Fruit fly (Drosophila melanogaster) whole organism, embryonic: ENCODE results near the gene Syx1A.
A peak's percentile ranks its signal among the peaks of the same experiment; 100 is the strongest.

Source experiments
- Awh ChIP-seq: fragments of 200-800 bp; sonication (Bioruptor generic); IDR thresholded peaks from 2 replicates; pipeline ENCODE4, ENCODE4 v1.3.6; 2022; ENCODE audit warnings: missing biosample characterization, missing genetic modification characterization
- B-H2 ChIP-seq: fragments of 200-800 bp; sonication (Bioruptor generic); optimal IDR thresholded peaks from 2 replicates; lab custom pipeline; 2018; ENCODE audit warnings: missing biosample characterization, mild to moderate bottlenecking, missing genetic modification characterization
- BEAF-32 ChIP-seq: fragments of 200-800 bp; sonication (Bioruptor generic); optimal IDR thresholded peaks from 3 replicates; lab custom pipeline; 2017; ENCODE audit warnings: missing biosample characterization, missing genetic modification characterization, mild to moderate bottlenecking, moderate library complexity, missing genetic modification reagents
- Bdp1 ChIP-seq: fragments of 200-800 bp; sonication (Bioruptor generic); optimal IDR thresholded peaks from 3 replicates; lab custom pipeline; 2016; ENCODE audit warnings: missing biosample characterization, missing genetic modification characterization
- CG10543 ChIP-seq: fragments of 200-800 bp; sonication (Bioruptor generic); optimal IDR thresholded peaks from 3 replicates; lab custom pipeline; 2017; ENCODE audit warnings: missing biosample characterization, mild to moderate bottlenecking, missing genetic modification characterization, moderate library complexity
- CG11504 ChIP-seq: fragments of 200-800 bp; sonication (Bioruptor generic); optimal IDR thresholded peaks from 3 replicates; lab custom pipeline; 2019; ENCODE audit warnings: missing biosample characterization, mild to moderate bottlenecking, missing genetic modification characterization, moderate library complexity
- CG11560 ChIP-seq: fragments of 200-800 bp; sonication (Bioruptor generic); IDR thresholded peaks from 3 replicates; pipeline ENCODE4 v1.3.6; 2022; ENCODE audit warnings: missing biosample characterization, missing genetic modification characterization
- CG12236 ChIP-seq: fragments of 200-800 bp; sonication (Bioruptor generic); optimal IDR thresholded peaks from 2 replicates; lab custom pipeline; 2016; ENCODE audit warnings: missing biosample characterization, missing genetic modification characterization
- CG1647 ChIP-seq: fragments of 200-800 bp; sonication (Bioruptor generic); optimal IDR thresholded peaks from 3 replicates; lab custom pipeline; 2016; ENCODE audit warnings: missing biosample characterization, missing genetic modification characterization
- CG17328 ChIP-seq: fragments of 200-800 bp; sonication (Bioruptor generic); IDR thresholded peaks from 2 replicates; pipeline ENCODE4 v1.3.6; 2022; ENCODE audit warnings: missing biosample characterization, missing genetic modification characterization
- CG2202 ChIP-seq: fragments of 200-800 bp; sonication (Bioruptor generic); optimal IDR thresholded peaks from 2 replicates; lab custom pipeline; 2018; ENCODE audit warnings: missing biosample characterization, mild to moderate bottlenecking, missing genetic modification characterization
- CG3163 ChIP-seq: fragments of 200-800 bp; sonication (Bioruptor generic); optimal IDR thresholded peaks from 3 replicates; lab custom pipeline; 2016; ENCODE audit warnings: missing biosample characterization, missing genetic modification characterization
- CG32772 ChIP-seq: fragments of 200-800 bp; sonication (Bioruptor generic); IDR thresholded peaks from 2 replicates; pipeline ENCODE4 v1.3.6; 2022; ENCODE audit warnings: missing biosample characterization, missing genetic modification characterization
- CG6765 ChIP-seq: fragments of 200-800 bp; sonication (Bioruptor generic); optimal IDR thresholded peaks from 3 replicates; lab custom pipeline; 2017; ENCODE audit warnings: missing biosample characterization, mild to moderate bottlenecking, missing genetic modification characterization
- CG8281 ChIP-seq: fragments of 200-800 bp; sonication (Bioruptor generic); optimal IDR thresholded peaks from 2 replicates; lab custom pipeline; 2018; ENCODE audit warnings: missing biosample characterization, mild to moderate bottlenecking, missing genetic modification characterization, moderate library complexity
- CG8944 ChIP-seq: fragments of 200-800 bp; sonication (Bioruptor generic); optimal IDR thresholded peaks from 3 replicates; lab custom pipeline; 2016; ENCODE audit warnings: missing biosample characterization, missing genetic modification characterization
- CG9609 ChIP-seq: fragments of 200-800 bp; sonication (Bioruptor generic); optimal IDR thresholded peaks from 3 replicates; lab custom pipeline; 2016; ENCODE audit warnings: missing biosample characterization, missing genetic modification characterization
- D ChIP-seq, 2 experiments: fragments of 200-800 bp in 1 of 2; fragments of >200 bp in 1 of 2; sonication (Bioruptor generic) in 1 of 2; optimal IDR thresholded peaks; 2 replicates in 1 of 2; 3 replicates in 1 of 2; lab custom pipeline; 2017; ENCODE audit warnings: mild to moderate bottlenecking in 1 of 2, missing biosample characterization in 1 of 2, missing genetic modification characterization in 1 of 2, missing genetic modification reagents in 1 of 2
- Elba2 ChIP-seq: fragments of 200-800 bp; sonication (Bioruptor generic); optimal IDR thresholded peaks from 3 replicates; lab custom pipeline; 2016; ENCODE audit warnings: missing biosample characterization, missing genetic modification characterization
- Gsc ChIP-seq: fragments of 200-800 bp; sonication (Bioruptor generic); IDR thresholded peaks from 2 replicates; pipeline ENCODE4 v1.3.6; 2022; ENCODE audit warnings: missing biosample characterization, missing genetic modification characterization
- Gug ChIP-seq: fragments of 200-800 bp; sonication (Bioruptor generic); IDR thresholded peaks from 4 replicates; pipeline ENCODE4 v1.3.6; 2022; ENCODE audit warnings: missing biosample characterization, missing genetic modification characterization
- H15 ChIP-seq: fragments of 200-800 bp; sonication (Bioruptor generic); IDR thresholded peaks from 3 replicates; pipeline ENCODE4 v1.3.6; 2022; ENCODE audit warnings: missing biosample characterization, missing genetic modification characterization
- Hr3 ChIP-seq: fragments of 200-800 bp; sonication (Bioruptor generic); optimal IDR thresholded peaks from 3 replicates; lab custom pipeline; 2016; ENCODE audit warnings: missing biosample characterization, missing genetic modification characterization
- Mad ChIP-seq: fragments of 200-800 bp; sonication (Bioruptor generic); optimal IDR thresholded peaks from 2 replicates; lab custom pipeline; 2016; ENCODE audit warnings: missing biosample characterization, missing genetic modification characterization
- Myb ChIP-seq: fragments of 200-800 bp; sonication (Bioruptor generic); optimal IDR thresholded peaks from 2 replicates; lab custom pipeline; 2016; ENCODE audit warnings: missing biosample characterization, missing genetic modification characterization
- Ravus ChIP-seq: fragments of 200-800 bp; sonication (Bioruptor generic); IDR thresholded peaks from 2 replicates; pipeline ENCODE4 v1.3.6; 2022; ENCODE audit warnings: missing biosample characterization, missing genetic modification characterization
- Sox100B ChIP-seq: fragments of 200-800 bp; sonication (Bioruptor generic); optimal IDR thresholded peaks from 3 replicates; lab custom pipeline; 2018; ENCODE audit warnings: missing biosample characterization, mild to moderate bottlenecking, missing genetic modification characterization
- amos ChIP-seq: fragments of 200-800 bp; sonication (Bioruptor generic); IDR thresholded peaks from 2 replicates; pipeline ENCODE4 v1.3.6; 2022; ENCODE audit warnings: missing biosample characterization, missing genetic modification characterization; ENCODE audit not compliant: partially characterized antibody
- caup ChIP-seq: fragments of 200-800 bp; sonication (Bioruptor generic); optimal IDR thresholded peaks from 3 replicates; lab custom pipeline; 2017; ENCODE audit warnings: missing biosample characterization, mild to moderate bottlenecking, missing genetic modification characterization, moderate library complexity; ENCODE audit not compliant: severe bottlenecking
- chinmo ChIP-seq: fragments of 200-800 bp; sonication (Bioruptor generic); IDR thresholded peaks from 4 replicates; pipeline ENCODE4 v1.3.6; 2022; ENCODE audit warnings: missing biosample characterization, missing genetic modification characterization; ENCODE audit not compliant: partially characterized antibody
- cwo ChIP-seq: fragments of 200-800 bp; sonication (Bioruptor generic); optimal IDR thresholded peaks from 3 replicates; lab custom pipeline; 2017; ENCODE audit warnings: missing biosample characterization, missing genetic modification characterization, mild to moderate bottlenecking, moderate library complexity, missing genetic modification reagents
- dan ChIP-seq: fragments of 200-800 bp; sonication (Bioruptor generic); IDR thresholded peaks from 2 replicates; pipeline ENCODE4 v1.3.6; 2022; ENCODE audit warnings: missing biosample characterization, missing genetic modification characterization
- dmrt11E ChIP-seq: fragments of 200-800 bp; sonication (Bioruptor generic); optimal IDR thresholded peaks from 3 replicates; lab custom pipeline; 2018; ENCODE audit warnings: missing biosample characterization, mild to moderate bottlenecking, missing genetic modification characterization, moderate library complexity
- fd102C ChIP-seq: fragments of 200-800 bp; sonication (Bioruptor generic); optimal IDR thresholded peaks from 2 replicates; lab custom pipeline; 2018; ENCODE audit warnings: missing biosample characterization, mild to moderate bottlenecking, missing genetic modification characterization, moderate library complexity
- fd96Cb ChIP-seq: fragments of 200-800 bp; sonication (Bioruptor generic); optimal IDR thresholded peaks from 2 replicates; lab custom pipeline; 2018; ENCODE audit warnings: missing biosample characterization, mild to moderate bottlenecking, missing genetic modification characterization, moderate library complexity
- gem ChIP-seq: fragments of 200-800 bp; sonication (Bioruptor generic); optimal IDR thresholded peaks from 2 replicates; lab custom pipeline; 2019; ENCODE audit warnings: missing biosample characterization, mild to moderate bottlenecking, missing genetic modification characterization, moderate library complexity
- gsb-n ChIP-seq: fragments of 200-800 bp; sonication (Bioruptor generic); optimal IDR thresholded peaks from 3 replicates; lab custom pipeline; 2018; ENCODE audit warnings: missing biosample characterization, mild to moderate bottlenecking, missing genetic modification characterization
- lola ChIP-seq, 3 experiments: fragments of >200 bp in 2 of 3; fragments of 200-800 bp in 1 of 3; sonication (Bioruptor generic) in 1 of 3; optimal IDR thresholded peaks; 2 replicates each; lab custom pipeline; 2017 to 2019; ENCODE audit warnings: missing biosample characterization in 3 of 3, missing genetic modification characterization in 3 of 3, mild to moderate bottlenecking in 1 of 3, moderate library complexity in 1 of 3
- maf-S ChIP-seq: fragments of 200-800 bp; sonication (Bioruptor generic); optimal IDR thresholded peaks from 2 replicates; lab custom pipeline; 2016; ENCODE audit warnings: missing biosample characterization, missing genetic modification characterization
- mld ChIP-seq: fragments of 200-800 bp; sonication (Bioruptor generic); IDR thresholded peaks from 3 replicates; pipeline ENCODE4 v1.3.6; 2022; ENCODE audit warnings: missing biosample characterization, missing genetic modification characterization; ENCODE audit not compliant: partially characterized antibody
- nerfin-1 ChIP-seq: fragments of 200-800 bp; sonication (Bioruptor generic); optimal IDR thresholded peaks from 3 replicates; lab custom pipeline; 2019; ENCODE audit warnings: missing biosample characterization, mild to moderate bottlenecking, missing genetic modification characterization, moderate library complexity
- oc ChIP-seq: fragments of 200-800 bp; sonication (Bioruptor generic); optimal IDR thresholded peaks from 2 replicates; lab custom pipeline; 2018; ENCODE audit warnings: missing biosample characterization, mild to moderate bottlenecking, missing genetic modification characterization, moderate library complexity
- ro ChIP-seq: fragments of 200-800 bp; sonication (Bioruptor generic); IDR thresholded peaks from 2 replicates; pipeline ENCODE4 v1.3.6; 2022; ENCODE audit warnings: missing biosample characterization, missing genetic modification characterization
- sqz ChIP-seq: fragments of 200-800 bp; sonication (Bioruptor generic); optimal IDR thresholded peaks from 3 replicates; lab custom pipeline; 2018; ENCODE audit warnings: missing biosample characterization, mild to moderate bottlenecking, missing genetic modification characterization
- unc-4 ChIP-seq: fragments of 200-800 bp; sonication (Bioruptor generic); IDR thresholded peaks from 2 replicates; pipeline ENCODE4 v1.3.6; 2022; ENCODE audit warnings: missing biosample characterization, missing genetic modification characterization; ENCODE audit not compliant: partially characterized antibody
- unpg ChIP-seq: fragments of 200-800 bp; sonication (Bioruptor generic); optimal IDR thresholded peaks from 3 replicates; lab custom pipeline; 2018; ENCODE audit warnings: missing biosample characterization, mild to moderate bottlenecking, missing genetic modification characterization, moderate library complexity

Gene Syx1A

dm6 chr3R:24151924-24152809 lies 46.6 kb upstream of the Syx1A start, which contains the start of the genes p38a and CG6178 (continued):
- TF ChIP-seq caup, result peak; percentile 96
- peak; percentile 92 for TF ChIP-seq Ravus (GFP tag; lab: Robert Waterston, UW)
- peak; percentile 36 for TF ChIP-seq CG8944
- peak; percentile 96 for TF ChIP-seq CG10543 (GFP tag; lab: Kevin White, UChicago)
- TF ChIP-seq CG2202, result peak; percentile 88
- TF ChIP-seq Elba2 (GFP tag; lab: Kevin White, UChicago), result peak; percentile 89
- TF ChIP-seq D (optimal IDR thresholded peaks at IDR 0.05; lab: Kevin White, UChicago), result no peak
- TF ChIP-seq D (GFP tag; optimal IDR thresholded peaks at IDR 0.05; lab: Kevin White, UChicago), result peak; percentile 95
- peak; percentile 99 for TF ChIP-seq gem
- TF ChIP-seq sqz (GFP tag; lab: Kevin White, UChicago), result peak; percentile 91
- TF ChIP-seq CG11504 (tag; lab: Kevin White, UChicago), result peak; percentile 98
- no peak for TF ChIP-seq unc-4
- peak; percentile 24 for TF ChIP-seq CG1647 (GFP tag; lab: Kevin White, UChicago)
- peak; percentile 33 for TF ChIP-seq Bdp1 (GFP tag; lab: Kevin White, UChicago)
- TF ChIP-seq Sox100B, result peak; percentile 99
- no peak; the same call in 1 of the 2 replicates for TF ChIP-seq Gsc (GFP tag; lab: Robert Waterston, UW)
- peak; percentile 96 for TF ChIP-seq cwo (GFP tag; lab: Kevin White, UChicago)
- peak; percentile 95 for TF ChIP-seq oc (tag; lab: Kevin White, UChicago)
- peak; percentile 98 for TF ChIP-seq fd96Cb (tag; lab: Kevin White, UChicago)
- TF ChIP-seq maf-S (GFP tag; lab: Kevin White, UChicago), result peak; percentile 1
- TF ChIP-seq B-H2, result peak; percentile 96
- TF ChIP-seq CG8281, result peak; percentile 88
- TF ChIP-seq Myb (GFP tag; lab: Kevin White, UChicago), result peak; percentile 33
- peak; percentile 95 for TF ChIP-seq Gug (GFP tag; lab: Robert Waterston, UW)
- TF ChIP-seq amos (GFP tag; lab: Robert Waterston, UW), result no peak
- peak; percentile 96 for TF ChIP-seq Awh (GFP tag; lab: Robert Waterston, UW)
- TF ChIP-seq dan (GFP tag; lab: Robert Waterston, UW), result 0 out of 2 replicates have a peak, but pooled peaks have one; percentile 29
- peak; percentile 95 for TF ChIP-seq dmrt11E
- TF ChIP-seq Mad (GFP tag; lab: Kevin White, UChicago), result peak; percentile 73
- peak; percentile 99 for TF ChIP-seq Hr3 (GFP tag; lab: Kevin White, UChicago)
- peak; percentile 52 for TF ChIP-seq fd102C (GFP tag; lab: Kevin White, UChicago)
- peak; percentile 92 for TF ChIP-seq ro
- peak; percentile 96 for TF ChIP-seq gsb-n (tag; lab: Kevin White, UChicago)
- peak; percentile 96 for TF ChIP-seq CG11560
- TF ChIP-seq unpg (GFP tag; lab: Kevin White, UChicago), result peak; percentile 96
- TF ChIP-seq CG3163 (GFP tag; lab: Kevin White, UChicago), result peak; percentile 14
- peak; percentile 97 for TF ChIP-seq CG32772 (GFP tag; lab: Robert Waterston, UW)
- no peak for TF ChIP-seq mld (GFP tag; lab: Robert Waterston, UW)
- peak; percentile 95 for TF ChIP-seq CG17328 (GFP tag; lab: Robert Waterston, UW)
- peak; percentile 64 for TF ChIP-seq CG9609 (GFP tag; lab: Kevin White, UChicago)
- TF ChIP-seq H15 (GFP tag; lab: Robert Waterston, UW), result peak; percentile 93
- peak; percentile 15 for TF ChIP-seq BEAF-32
- peak; percentile 89; the same call in 3 of the 4 replicates for TF ChIP-seq chinmo (GFP tag; lab: Robert Waterston, UW)
- TF ChIP-seq lola (GFP tag; optimal IDR thresholded peaks at IDR 0.05; lab: Kevin White, UChicago), result peak in 1 of 3 experiments; percentile 94
- peak; percentile 91 for TF ChIP-seq nerfin-1 (tag; lab: Kevin White, UChicago)
- TF ChIP-seq CG6765, result peak; percentile 95
- no peak for TF ChIP-seq CG12236 (GFP tag; lab: Kevin White, UChicago)
